Worm (Caenorhabditis elegans): ENCODE data around the gene T08D2.5.

DNA sequence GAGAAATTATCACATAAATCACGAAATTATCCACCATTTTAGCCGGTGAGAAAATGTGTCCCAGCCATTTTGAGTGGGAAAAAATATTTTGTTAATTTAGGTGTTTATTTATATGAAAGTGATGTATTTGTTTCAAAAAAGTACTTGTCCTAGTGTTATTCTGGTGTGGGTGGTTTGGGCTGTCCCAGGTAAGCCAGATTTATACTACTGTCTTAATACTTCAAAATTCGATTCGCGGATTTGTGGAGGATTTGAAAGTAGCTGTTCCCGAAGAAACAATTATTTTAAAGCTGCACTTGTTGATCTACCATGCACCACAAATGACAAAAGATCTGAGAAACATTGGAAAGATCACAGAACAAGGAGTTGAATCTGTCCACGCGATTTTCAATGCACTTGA, 29.4 kb upstream of the T08D2.5 start, which contains the start of gene Y73B3A.11:
- no peak for TF ChIP-seq hmbx-1 (tag; optimal IDR thresholded peaks at IDR 0.05)
- TF ChIP-seq tra-4 (tag; optimal IDR thresholded peaks at IDR 0.05): no peak
- TF ChIP-seq ama-1 (optimal IDR thresholded peaks at IDR 0.05): no peak
- no peak for TF ChIP-seq aly-1 (tag; optimal IDR thresholded peaks at IDR 0.05)
- TF ChIP-seq ceh-13 (GFP tag; optimal IDR thresholded peaks at IDR 0.05): no peak
- TF ChIP-seq B0310.2 (tag; optimal IDR thresholded peaks at IDR 0.05): no peak
- no peak for TF ChIP-seq flt-1 (GFP tag; IDR thresholded peaks at IDR 0.05)
- TF ChIP-seq tbx-37 (GFP tag; conservative IDR thresholded peaks at IDR 0.05): no peak
- no peak for TF ChIP-seq sea-1 (GFP tag; conservative IDR thresholded peaks at IDR 0.05)
- TF ChIP-seq hmg-4 (GFP tag; optimal IDR thresholded peaks at IDR 0.05): no peak
- no peak for TF ChIP-seq hnd-1 (tag; optimal IDR thresholded peaks at IDR 0.05)
- no peak for TF ChIP-seq F13C5.2 (tag; optimal IDR thresholded peaks at IDR 0.05)

All from whole organism, early embryonic.